Fruit fly (Drosophila melanogaster): Measurements from ENCODE around the gene betaNACtes1.

betaNACtes1 gene

dm6 chrX:14218045-14218483 lies 45.6 kb upstream of the betaNACtes1 start (continued):
- TF ChIP-seq CG1233 (GFP tag; optimal IDR thresholded peaks at IDR 0.05), result peak; percentile 83
- peak; percentile 89 for TF ChIP-seq Atf6 (GFP tag; IDR thresholded peaks at IDR 0.05)
- TF ChIP-seq B-H1 (GFP tag; IDR thresholded peaks at IDR 0.05), result peak; percentile 85
- peak; percentile 25 for TF ChIP-seq Elba2 (GFP tag; optimal IDR thresholded peaks at IDR 0.05)
- TF ChIP-seq ssp (GFP tag; IDR thresholded peaks at IDR 0.05), result peak; percentile 61
- peak; percentile 79 for TF ChIP-seq CG6683 (GFP tag; optimal IDR thresholded peaks at IDR 0.05)
- TF ChIP-seq ara (GFP tag; IDR thresholded peaks at IDR 0.05), result peak; percentile 82
- peak; percentile 93 for TF ChIP-seq dysf (GFP tag; IDR thresholded peaks at IDR 0.05)
- peak; percentile 45 for TF ChIP-seq en (GFP tag; optimal IDR thresholded peaks at IDR 0.05)
- peak; percentile 81 for TF ChIP-seq sim (GFP tag; IDR thresholded peaks at IDR 0.05)
- peak; percentile 82 for TF ChIP-seq az2 (GFP tag; optimal IDR thresholded peaks at IDR 0.05)
- peak; percentile 69 for TF ChIP-seq CG12219 (GFP tag; optimal IDR thresholded peaks at IDR 0.05)
- peak; percentile 65 for TF ChIP-seq CG8290 (GFP tag; optimal IDR thresholded peaks at IDR 0.05)
- TF ChIP-seq CG8290 (tag; optimal IDR thresholded peaks at IDR 0.05), result no peak
- peak; percentile 33 for TF ChIP-seq grn (GFP tag; optimal IDR thresholded peaks at IDR 0.05)
- no peak for TF ChIP-seq pita (GFP tag; optimal IDR thresholded peaks at IDR 0.05)
- peak; percentile 80 for TF ChIP-seq CG6854 (GFP tag; optimal IDR thresholded peaks at IDR 0.05)
- TF ChIP-seq CG13775 (GFP tag; optimal IDR thresholded peaks at IDR 0.05), result peak; percentile 81
- TF ChIP-seq CG2202 (tag; optimal IDR thresholded peaks at IDR 0.05), result peak; percentile 62
- TF ChIP-seq CG32772 (GFP tag; IDR thresholded peaks at IDR 0.05), result peak; percentile 85
- TF ChIP-seq crc (GFP tag; optimal IDR thresholded peaks at IDR 0.05), result peak; percentile 69
- no peak for TF ChIP-seq tll (GFP tag; optimal IDR thresholded peaks at IDR 0.05)
- TF ChIP-seq Dbx (GFP tag; IDR thresholded peaks at IDR 0.05), result peak; percentile 87
- no peak for TF ChIP-seq CG16813 (GFP tag; IDR thresholded peaks at IDR 0.05; ENCODE audit: partially characterized antibody)
- TF ChIP-seq bcd (GFP tag; optimal IDR thresholded peaks at IDR 0.05), result peak; percentile 87
- TF ChIP-seq Doc2 (GFP tag; IDR thresholded peaks at IDR 0.05), result peak; percentile 54; the same call in 1 of the 2 replicates
- peak; percentile 53 for TF ChIP-seq CG5180 (GFP tag; optimal IDR thresholded peaks at IDR 0.05)
- peak; percentile 70 for TF ChIP-seq CG30431 (GFP tag; optimal IDR thresholded peaks at IDR 0.05)
- no peak for TF ChIP-seq TFAM (GFP tag; optimal IDR thresholded peaks at IDR 0.05)
- peak; percentile 49 for TF ChIP-seq CG1792 (GFP tag; optimal IDR thresholded peaks at IDR 0.05)
- TF ChIP-seq chinmo (GFP tag; IDR thresholded peaks at IDR 0.05; ENCODE audit: partially characterized antibody), result 0 out of 4 replicates have a peak, but pooled peaks have one; percentile 13
- TF ChIP-seq gfzf (GFP tag; optimal IDR thresholded peaks at IDR 0.05), result no peak
- TF ChIP-seq zfh2 (GFP tag; optimal IDR thresholded peaks at IDR 0.05), result peak; percentile 39
- TF ChIP-seq Opbp (GFP tag; IDR thresholded peaks at IDR 0.05; ENCODE audit: partially characterized antibody), result no peak
- TF ChIP-seq CG17328 (GFP tag; IDR thresholded peaks at IDR 0.05), result peak; percentile 91
- peak; percentile 63 for TF ChIP-seq CG18011 (GFP tag; optimal IDR thresholded peaks at IDR 0.05)
- peak; percentile 80 for TF ChIP-seq CG9817 (tag; optimal IDR thresholded peaks at IDR 0.05)
- peak; percentile 37 for TF ChIP-seq jumu (GFP tag; optimal IDR thresholded peaks at IDR 0.05)
- TF ChIP-seq Rfx (GFP tag; IDR thresholded peaks at IDR 0.05), result peak; percentile 92
- TF ChIP-seq Ravus (GFP tag; IDR thresholded peaks at IDR 0.05), result peak; percentile 64
- peak; percentile 73 for TF ChIP-seq CG7372 (GFP tag; IDR thresholded peaks at IDR 0.05)
- TF ChIP-seq CG32767 (GFP tag; IDR thresholded peaks at IDR 0.05), result peak; percentile 88
- TF ChIP-seq zen (tag; optimal IDR thresholded peaks at IDR 0.05), result peak; percentile 84
- peak; percentile 83 for TF ChIP-seq CG15601 (tag; optimal IDR thresholded peaks at IDR 0.05)
- no peak for TF ChIP-seq her (GFP tag; optimal IDR thresholded peaks at IDR 0.05)
- 0 out of 2 replicates have a peak, but pooled peaks have one; percentile 27 for TF ChIP-seq CG4360 (GFP tag; IDR thresholded peaks at IDR 0.05)
- no peak for TF ChIP-seq ftz-f1 (GFP tag; optimal IDR thresholded peaks at IDR 0.05)
- peak; percentile 52 for TF ChIP-seq Bdp1 (GFP tag; optimal IDR thresholded peaks at IDR 0.05)
- peak; percentile 89 for TF ChIP-seq CG6689 (GFP tag; IDR thresholded peaks at IDR 0.05)
- TF ChIP-seq Dll (GFP tag; IDR thresholded peaks at IDR 0.05; ENCODE audit: partially characterized antibody), result no peak
- TF ChIP-seq jing (GFP tag; optimal IDR thresholded peaks at IDR 0.05), result peak; percentile 57

Data from whole organism, embryonic.